Worm (Caenorhabditis elegans) whole organism, late embryonic: Measurements from ENCODE around the gene irld-52.

ENCODE experiments used
- ceh-31 ChIP-seq: sonication (generic microtip); optimal IDR thresholded peaks from 2 replicates; lab custom pipeline; 2016; ENCODE audit warnings: missing genetic modification characterization, missing compliant biosample characterization
- ceh-34 ChIP-seq: sonication (generic microtip); optimal IDR thresholded peaks from 2 replicates; lab custom pipeline; 2016; ENCODE audit warnings: mild to moderate bottlenecking, missing genetic modification characterization, missing compliant biosample characterization
- ceh-45 ChIP-seq: fragments of 200-800 bp; sonication (Bioruptor generic); IDR thresholded peaks from 2 replicates; pipeline ENCODE4 v1.3.6; 2022; ENCODE audit warnings: missing genetic modification reagents, missing genetic modification characterization, missing compliant biosample characterization
- fkh-10 ChIP-seq: fragments of 150-350 bp; optimal IDR thresholded peaks from 2 replicates; lab custom pipeline; 2014; ENCODE audit warnings: missing biosample characterization, missing genetic modification reagents, missing genetic modification characterization
- pag-3 ChIP-seq: sonication (generic microtip); optimal IDR thresholded peaks from 2 replicates; lab custom pipeline; 2016; ENCODE audit warnings: missing compliant biosample characterization, missing genetic modification characterization, borderline replicate concordance
- pha-4 ChIP-seq: fragments of 150-350 bp; optimal IDR thresholded peaks from 2 replicates; lab custom pipeline; 2018; ENCODE audit warnings: missing biosample characterization, missing genetic modification reagents, missing genetic modification characterization
- sdc-2 ChIP-seq: sonication (generic microtip); optimal IDR thresholded peaks from 2 replicates; lab custom pipeline; 2016; ENCODE audit warnings: missing genotype, missing genetic modification characterization, missing compliant biosample characterization
- sox-4 ChIP-seq: sonication (generic microtip); optimal IDR thresholded peaks from 2 replicates; lab custom pipeline; 2017; ENCODE audit warnings: mild to moderate bottlenecking, missing genetic modification characterization, inconsistent platforms, missing compliant biosample characterization
- tbx-2 ChIP-seq: sonication (generic microtip); optimal IDR thresholded peaks from 2 replicates; lab custom pipeline; 2016; ENCODE audit warnings: missing genetic modification characterization, missing compliant biosample characterization
- unc-55 ChIP-seq: sonication (generic microtip); optimal IDR thresholded peaks from 2 replicates; lab custom pipeline; 2017; ENCODE audit warnings: missing biosample characterization, missing genetic modification reagents, missing genetic modification characterization

- TF ChIP-seq ceh-34 (tag; lab: Kevin White, UChicago): no peak
- no peak for TF ChIP-seq unc-55 (GFP tag; lab: Kevin White, UChicago)
- no peak for TF ChIP-seq pag-3 (tag; lab: Kevin White, UChicago)
- TF ChIP-seq sox-4: no peak
- TF ChIP-seq pha-4 (tag; lab: Kevin White, UChicago): no peak
- no peak for TF ChIP-seq ceh-45
- TF ChIP-seq fkh-10 (GFP tag; lab: Kevin White, UChicago): no peak
- no peak for TF ChIP-seq tbx-2 (tag; lab: Kevin White, UChicago)
- TF ChIP-seq ceh-31 (tag; lab: Kevin White, UChicago): no peak
- no peak for TF ChIP-seq sdc-2 (tag; lab: Kevin White, UChicago)
These were observed 37.6 kb upstream of the irld-52 start, which contains the start of gene str-18 for ce11 chrV:15741851-15742250.
